Worm (Caenorhabditis elegans) whole organism, L4 larva: ENCODE data around the gene mif-2.

Source experiments
- F37D6.2 ChIP-seq: sonication (generic microtip); optimal IDR thresholded peaks from 2 replicates; lab custom pipeline; 2016; ENCODE audit warnings: mild to moderate bottlenecking, missing genetic modification characterization, missing compliant biosample characterization
- F49E8.2 ChIP-seq: sonication (generic microtip); optimal IDR thresholded peaks from 2 replicates; lab custom pipeline; 2016; ENCODE audit warnings: missing compliant biosample characterization, mild to moderate bottlenecking, missing genetic modification characterization, borderline replicate concordance
- R02D3.7 ChIP-seq: fragments of 150-350 bp; sonication (generic microtip); optimal IDR thresholded peaks from 3 replicates; lab custom pipeline; 2014; ENCODE audit warnings: missing biosample characterization, missing genetic modification characterization
- T26A8.4 ChIP-seq: fragments of 200-800 bp; sonication (Bioruptor generic); IDR thresholded peaks from 2 replicates; pipeline ENCODE4 v1.3.6; 2022; ENCODE audit warnings: missing genetic modification characterization, missing compliant biosample characterization
- Y105C5A.15 ChIP-seq: fragments of 200-800 bp; sonication (Bioruptor generic); IDR thresholded peaks from 2 replicates; pipeline ENCODE4 v1.3.6; 2022; ENCODE audit warnings: missing genetic modification characterization, missing compliant biosample characterization
- Y5F2A.4 ChIP-seq: fragments of 200-800 bp; sonication (Bioruptor generic); optimal IDR thresholded peaks from 2 replicates; lab custom pipeline; 2018; ENCODE audit warnings: mild to moderate bottlenecking, missing genetic modification characterization, missing compliant biosample characterization
- aha-1 ChIP-seq: fragments of 150-350 bp; peaks from one replicate; lab custom pipeline; 2014; ENCODE audit warnings: missing biosample characterization, missing genetic modification characterization
- ama-1 ChIP-seq: fragments of 150-350 bp; optimal IDR thresholded peaks from 2 replicates; lab custom pipeline; 2014; ENCODE audit warnings: inconsistent platforms, mixed read lengths
- attf-4 ChIP-seq: sonication (generic microtip); optimal IDR thresholded peaks from 3 replicates; lab custom pipeline; 2017; ENCODE audit warnings: missing biosample characterization, missing genetic modification characterization
- ceh-28 ChIP-seq: fragments of 150-350 bp; optimal IDR thresholded peaks from 2 replicates; lab custom pipeline; 2014; ENCODE audit warnings: missing biosample characterization, missing genetic modification reagents, missing genetic modification characterization
- ceh-62 ChIP-seq: sonication (generic microtip); optimal IDR thresholded peaks from 2 replicates; lab custom pipeline; 2017; ENCODE audit warnings: missing biosample characterization, missing genetic modification characterization
- ces-1 ChIP-seq: fragments of 150-350 bp; sonication (generic microtip); optimal IDR thresholded peaks from 4 replicates; lab custom pipeline; 2014; ENCODE audit warnings: missing biosample characterization, missing genetic modification reagents, missing genetic modification characterization
- ctbp-1 ChIP-seq: fragments of 200-800 bp; sonication (Bioruptor generic); IDR thresholded peaks from 2 replicates; pipeline ENCODE4 v1.3.6; 2022; ENCODE audit warnings: missing genetic modification reagents, missing genetic modification characterization, missing compliant biosample characterization
- daf-16 ChIP-seq, 3 experiments: sonication (generic microtip); optimal IDR thresholded peaks; 2 replicates each; lab custom pipeline; 2016 to 2017; ENCODE audit warnings: missing genetic modification characterization in 3 of 3, missing genetic modification reagents in 3 of 3, mild to moderate bottlenecking in 2 of 3, missing compliant biosample characterization in 2 of 3, missing biosample characterization in 1 of 3, moderate library complexity in 1 of 3
- daf-19 ChIP-seq: fragments of 200-800 bp; sonication (Bioruptor generic); conservative IDR thresholded peaks from 2 replicates; pipeline ENCODE4 v1.3.6; 2022; ENCODE audit warnings: missing genetic modification characterization, missing compliant biosample characterization
- daf-8 ChIP-seq: fragments of 200-800 bp; sonication (Bioruptor generic); IDR thresholded peaks from 2 replicates; pipeline ENCODE4 v1.3.6; 2022; ENCODE audit warnings: missing genetic modification characterization, missing compliant biosample characterization
- dpl-1 ChIP-seq: fragments of 150-350 bp; optimal IDR thresholded peaks from 2 replicates; lab custom pipeline; 2014; ENCODE audit warnings: missing biosample characterization, missing genetic modification reagents, missing genetic modification characterization
- dve-1 ChIP-seq: sonication (generic microtip); optimal IDR thresholded peaks from 2 replicates; lab custom pipeline; 2017; ENCODE audit warnings: antibody characterized with exemption, mild to moderate bottlenecking, missing genetic modification characterization, missing compliant biosample characterization; ENCODE audit not compliant: insufficient read depth
- egl-27 ChIP-seq: sonication (generic microtip); optimal IDR thresholded peaks from 3 replicates; lab custom pipeline; 2017; ENCODE audit warnings: missing biosample characterization, missing genetic modification reagents, missing genetic modification characterization
- egl-43 ChIP-seq: fragments of 200-800 bp; sonication (Bioruptor generic); IDR thresholded peaks from 2 replicates; pipeline ENCODE4 v1.3.6; 2022; ENCODE audit warnings: missing genetic modification reagents, missing genetic modification characterization, missing compliant biosample characterization
- fkh-10 ChIP-seq: fragments of 150-350 bp; optimal IDR thresholded peaks from 2 replicates; lab custom pipeline; 2014; ENCODE audit warnings: missing biosample characterization, missing genetic modification reagents, missing genetic modification characterization
- gei-8 ChIP-seq: fragments of 200-800 bp; sonication (Bioruptor generic); optimal IDR thresholded peaks from 2 replicates; lab custom pipeline; 2018; ENCODE audit warnings: mild to moderate bottlenecking, missing genetic modification characterization, missing compliant biosample characterization
- hlh-11 ChIP-seq: fragments of 200-800 bp; sonication (Bioruptor generic); optimal IDR thresholded peaks from 2 replicates; lab custom pipeline; 2018; ENCODE audit warnings: mild to moderate bottlenecking, missing genetic modification characterization, missing compliant biosample characterization
- jun-1 ChIP-seq: fragments of 150-350 bp; optimal IDR thresholded peaks from 2 replicates; lab custom pipeline; 2014; ENCODE audit warnings: missing biosample characterization, missing genetic modification reagents, missing genetic modification characterization
- lin-13 ChIP-seq: fragments of 150-350 bp; optimal IDR thresholded peaks from 2 replicates; lab custom pipeline; 2014; ENCODE audit warnings: missing biosample characterization, missing genetic modification reagents, missing genetic modification characterization
- lin-39 ChIP-seq: fragments of 150-350 bp; optimal IDR thresholded peaks from 2 replicates; lab custom pipeline; 2014; ENCODE audit warnings: missing biosample characterization, missing genetic modification reagents, missing genetic modification characterization
- madf-5 ChIP-seq, 2 experiments: fragments of 200-800 bp; sonication (Bioruptor generic); IDR thresholded peaks; 2 replicates each; pipeline ENCODE4 v1.3.6; 2022; ENCODE audit warnings: missing compliant biosample characterization in 2 of 2, missing genetic modification characterization in 2 of 2
- mep-1 ChIP-seq: fragments of 150-350 bp; sonication (generic microtip); optimal IDR thresholded peaks from 3 replicates; lab custom pipeline; 2014; ENCODE audit warnings: missing biosample characterization, missing genetic modification characterization
- mxl-3 ChIP-seq: fragments of 200-800 bp; sonication (Bioruptor generic); optimal IDR thresholded peaks from 2 replicates; lab custom pipeline; 2018; ENCODE audit warnings: mild to moderate bottlenecking, missing genetic modification characterization, missing compliant biosample characterization
- nhr-10 ChIP-seq: fragments of 150-350 bp; optimal IDR thresholded peaks from 2 replicates; lab custom pipeline; 2014; ENCODE audit warnings: missing biosample characterization, missing genetic modification characterization
- nhr-102 ChIP-seq: sonication (generic microtip); optimal IDR thresholded peaks from 2 replicates; lab custom pipeline; 2016; ENCODE audit warnings: mild to moderate bottlenecking, missing genetic modification characterization, moderate library complexity, missing compliant biosample characterization
- nhr-25 ChIP-seq: sonication (generic microtip); optimal IDR thresholded peaks from 2 replicates; lab custom pipeline; 2017; ENCODE audit warnings: missing genetic modification characterization, mild to moderate bottlenecking, missing compliant biosample characterization, antibody characterized with exemption, moderate library complexity, borderline replicate concordance; ENCODE audit not compliant: insufficient read depth
- nhr-28 ChIP-seq: fragments of 150-350 bp; optimal IDR thresholded peaks from 2 replicates; lab custom pipeline; 2014; ENCODE audit warnings: missing biosample characterization, missing genetic modification characterization
- nhr-6 ChIP-seq: fragments of 150-350 bp; optimal IDR thresholded peaks from 2 replicates; lab custom pipeline; 2014; ENCODE audit warnings: missing biosample characterization, missing genetic modification characterization
- pha-4 ChIP-seq, 2 experiments: fragments of 150-350 bp in 1 of 2; fragments of 200-800 bp in 1 of 2; sonication (Bioruptor generic) in 1 of 2; IDR thresholded peaks in 1 of 2; optimal IDR thresholded peaks in 1 of 2; 2 replicates each; pipeline versions ENCODE4 v1.3.6 to Lab custom; 2014 to 2022; ENCODE audit warnings: missing genetic modification characterization in 2 of 2, missing genetic modification reagents in 2 of 2, missing biosample characterization in 1 of 2, missing compliant biosample characterization in 1 of 2
- php-3 ChIP-seq: fragments of 200-800 bp; sonication (Bioruptor generic); IDR thresholded peaks from 2 replicates; pipeline ENCODE4 v1.3.6; 2022; ENCODE audit warnings: missing genetic modification reagents, missing genetic modification characterization, missing compliant biosample characterization
- pqm-1 ChIP-seq: sonication (generic microtip); optimal IDR thresholded peaks from 2 replicates; lab custom pipeline; 2017; ENCODE audit warnings: missing biosample characterization, missing genetic modification characterization
- rbr-2 ChIP-seq: sonication (generic microtip); optimal IDR thresholded peaks from 2 replicates; lab custom pipeline; 2016; ENCODE audit warnings: missing genotype, missing genetic modification characterization, missing compliant biosample characterization
- saeg-2 ChIP-seq: fragments of 200-800 bp; sonication (Bioruptor generic); IDR thresholded peaks from 2 replicates; pipeline ENCODE4 v1.3.6; 2022; ENCODE audit warnings: missing genetic modification reagents, missing genetic modification characterization, missing compliant biosample characterization
- skn-1 ChIP-seq: fragments of 150-350 bp; optimal IDR thresholded peaks from 2 replicates; lab custom pipeline; 2014; ENCODE audit warnings: missing biosample characterization, missing genetic modification characterization
- snpc-1.2 ChIP-seq: fragments of 200-800 bp; sonication (Bioruptor generic); IDR thresholded peaks from 2 replicates; pipeline ENCODE4 v1.3.6; 2022; ENCODE audit warnings: missing genetic modification reagents, missing genetic modification characterization, missing compliant biosample characterization
- spr-1 ChIP-seq: sonication (generic microtip); optimal IDR thresholded peaks from 2 replicates; lab custom pipeline; 2016; ENCODE audit warnings: mild to moderate bottlenecking, missing genetic modification characterization, missing compliant biosample characterization
- tag-97 ChIP-seq: fragments of 200-800 bp; sonication (Bioruptor generic); IDR thresholded peaks from 2 replicates; pipeline ENCODE4 v1.3.6; 2022; ENCODE audit warnings: missing genetic modification characterization, missing compliant biosample characterization
- unc-130 ChIP-seq: sonication (generic microtip); optimal IDR thresholded peaks from 2 replicates; lab custom pipeline; 2016; ENCODE audit warnings: missing genetic modification reagents, missing genetic modification characterization, missing compliant biosample characterization
- unc-39 ChIP-seq: sonication (generic microtip); optimal IDR thresholded peaks from 2 replicates; lab custom pipeline; 2017; ENCODE audit warnings: missing biosample characterization, missing genetic modification characterization
- vab-7 ChIP-seq: fragments of 200-800 bp; sonication (Bioruptor generic); IDR thresholded peaks from 2 replicates; pipeline ENCODE4 v1.3.6; 2022; ENCODE audit warnings: missing genetic modification reagents, missing genetic modification characterization, missing compliant biosample characterization
- zag-1 ChIP-seq: fragments of 150-350 bp; optimal IDR thresholded peaks from 2 replicates; lab custom pipeline; 2014; ENCODE audit warnings: missing biosample characterization, missing genetic modification characterization
- zfp-3 ChIP-seq: fragments of 200-800 bp; sonication (Bioruptor generic); conservative IDR thresholded peaks from 2 replicates; pipeline ENCODE4 v1.3.6; 2022; ENCODE audit warnings: missing genetic modification reagents, missing genetic modification characterization, missing compliant biosample characterization
- zip-11 ChIP-seq: fragments of 200-800 bp; sonication (Bioruptor generic); IDR thresholded peaks from 2 replicates; pipeline ENCODE4 v1.3.6; 2022; ENCODE audit warnings: missing genetic modification characterization, missing compliant biosample characterization
- ztf-7 ChIP-seq: fragments of 150-350 bp; optimal IDR thresholded peaks from 2 replicates; lab custom pipeline; 2014; ENCODE audit warnings: missing biosample characterization, missing genetic modification characterization

Gene mif-2

ce11 chrV:12026878-12027477 is 48.7 kb upstream of the mif-2 start (continued):
- TF ChIP-seq attf-4 (no peak), Y105C5A.15 (GFP tag; lab: Robert Waterston, UW) (no peak), dpl-1 (GFP tag; lab: Kevin White, UChicago) (no peak), daf-19 (GFP tag; lab: Robert Waterston, UW) (no peak), daf-8 (GFP tag; lab: Robert Waterston, UW) (no peak), ctbp-1 (GFP tag; lab: Robert Waterston, UW) (peak; percentile 81), zfp-3 (no peak), pqm-1 (tag; lab: Kevin White, UChicago) (no peak), skn-1 (tag; lab: Kevin White, UChicago) (no peak), zip-11 (no peak), egl-43 (GFP tag; lab: Robert Waterston, UW) (no peak; the same call in 1 of the 2 replicates), nhr-28 (tag; lab: Kevin White, UChicago) (no peak), mep-1 (tag; lab: Kevin White, UChicago) (peak; percentile 31), pha-4 (GFP tag; IDR thresholded peaks at IDR 0.05; lab: Robert Waterston, UW) (no peak), pha-4 (tag; optimal IDR thresholded peaks at IDR 0.05; lab: Kevin White, UChicago) (no peak), mxl-3 (GFP tag; lab: Kevin White, UChicago) (no peak), F37D6.2 (tag; lab: Kevin White, UChicago) (peak; percentile 59), nhr-10 (tag; lab: Kevin White, UChicago) (no peak), nhr-6 (tag; lab: Kevin White, UChicago) (peak; percentile 39), T26A8.4 (GFP tag; lab: Robert Waterston, UW) (no peak), hlh-11 (tag; lab: Kevin White, UChicago) (peak; percentile 25), egl-27 (no peak), vab-7 (GFP tag; lab: Robert Waterston, UW) (peak; percentile 24; the same call in 1 of the 2 replicates), F49E8.2 (tag; lab: Kevin White, UChicago) (no peak), zag-1 (tag; lab: Kevin White, UChicago) (no peak), php-3 (GFP tag; lab: Robert Waterston, UW) (no peak), Y5F2A.4 (GFP tag; lab: Kevin White, UChicago) (no peak), daf-16 (GFP tag; optimal IDR thresholded peaks at IDR 0.05; lab: Kevin White, UChicago) (peak in 1 of 2 experiments; percentile 33), daf-16 (tag; optimal IDR thresholded peaks at IDR 0.05; lab: Kevin White, UChicago) (no peak), dve-1 (peak; percentile 3), R02D3.7 (tag; lab: Kevin White, UChicago) (no peak), lin-39 (tag; lab: Kevin White, UChicago) (no peak), madf-5 (GFP tag; IDR thresholded peaks at IDR 0.05; lab: Robert Waterston, UW) (no peak), ama-1 (lab: Kevin White, UChicago) (no peak), ceh-28 (tag; lab: Kevin White, UChicago) (no peak), spr-1 (tag; lab: Kevin White, UChicago) (no peak), ceh-62 (tag; lab: Kevin White, UChicago) (no peak), unc-130 (no peak)

DNA sequence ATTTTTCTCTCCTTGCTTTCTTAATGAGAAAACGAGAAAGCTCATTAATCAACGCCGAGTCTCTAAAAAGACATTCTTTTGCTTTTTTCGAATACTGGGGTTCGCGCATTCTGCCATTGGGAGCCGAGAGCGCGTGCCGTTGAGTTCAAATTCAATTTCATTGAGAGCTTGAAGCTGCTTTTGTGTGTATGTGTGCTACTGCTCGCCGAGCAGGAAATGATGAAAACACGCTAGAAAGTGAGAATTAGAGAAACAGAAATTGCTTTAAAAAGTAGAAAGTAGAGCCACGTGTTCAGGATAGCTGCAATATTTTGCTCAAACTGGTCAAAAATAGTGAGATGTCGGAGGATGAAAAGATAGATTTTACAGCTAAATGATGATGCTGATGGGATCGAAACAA is 47.4 kb upstream of the mif-2 start:
- TF ChIP-seq ces-1 (GFP tag; lab: Kevin White, UChicago) (peak; percentile 88), zfp-3 (no peak), unc-39 (tag; lab: Kevin White, UChicago) (no peak), lin-13 (GFP tag; lab: Kevin White, UChicago) (no peak), jun-1 (tag; lab: Kevin White, UChicago) (no peak), ceh-28 (tag; lab: Kevin White, UChicago) (no peak), egl-27 (no peak), nhr-102 (no peak), dve-1 (no peak), rbr-2 (tag; lab: Kevin White, UChicago) (no peak), ztf-7 (tag; lab: Kevin White, UChicago) (no peak), skn-1 (tag; lab: Kevin White, UChicago) (no peak), fkh-10 (GFP tag; lab: Kevin White, UChicago) (peak; percentile 94), unc-130 (no peak), snpc-1.2 (GFP tag; lab: Robert Waterston, UW) (no peak), ama-1 (lab: Kevin White, UChicago) (no peak), tag-97 (GFP tag; lab: Robert Waterston, UW) (no peak), saeg-2 (GFP tag; lab: Robert Waterston, UW) (no peak), nhr-25 (tag; lab: Kevin White, UChicago) (no peak), aha-1 (tag; lab: Kevin White, UChicago) (peak; percentile 82), R02D3.7 (tag; lab: Kevin White, UChicago) (no peak), gei-8 (GFP tag; lab: Kevin White, UChicago) (no peak)
